Fruit fly (Drosophila melanogaster) whole organism, wandering third instar larva: ENCODE data around the gene CG13699.

Experiments
- Abd-B ChIP-seq: fragments of >200 bp; optimal IDR thresholded peaks from 2 replicates; lab custom pipeline; 2017; ENCODE audit warnings: missing biosample characterization, missing genetic modification characterization
- CG32264 ChIP-seq: fragments of 200-800 bp; sonication (Bioruptor generic); optimal IDR thresholded peaks from 2 replicates; lab custom pipeline; 2016; ENCODE audit warnings: missing biosample characterization, missing genetic modification characterization
- CG9705 ChIP-seq: fragments of 200-800 bp; sonication (Bioruptor generic); optimal IDR thresholded peaks from 2 replicates; lab custom pipeline; 2018; ENCODE audit warnings: missing biosample characterization, mild to moderate bottlenecking, missing genetic modification characterization
- CrebA ChIP-seq: fragments of 200-800 bp; sonication (Bioruptor generic); optimal IDR thresholded peaks from 2 replicates; lab custom pipeline; 2016; ENCODE audit warnings: missing biosample characterization, mild to moderate bottlenecking, missing genetic modification characterization, borderline replicate concordance
- Dfd ChIP-seq: fragments of >200 bp; optimal IDR thresholded peaks from 2 replicates; lab custom pipeline; 2017; ENCODE audit warnings: missing biosample characterization, missing genetic modification characterization
- Dif ChIP-seq: fragments of 200-275, 200-300 bp; sonication (Bioruptor generic); optimal IDR thresholded peaks from 2 replicates; lab custom pipeline; 2018; ENCODE audit warnings: missing biosample characterization, missing genetic modification characterization; ENCODE audit not compliant: partially characterized antibody
- GATAd ChIP-seq: sonication (Bioruptor generic); optimal IDR thresholded peaks from 2 replicates; lab custom pipeline; 2016; ENCODE audit warnings: missing biosample characterization, missing genetic modification characterization
- HLH106 ChIP-seq: fragments of 200-800 bp; optimal IDR thresholded peaks from 3 replicates; lab custom pipeline; 2019; ENCODE audit warnings: missing biosample characterization, mild to moderate bottlenecking, missing genetic modification characterization, moderate library complexity
- Hnf4 ChIP-seq: fragments of 200-800 bp; sonication (Bioruptor generic); optimal IDR thresholded peaks from 2 replicates; lab custom pipeline; 2016; ENCODE audit warnings: missing biosample characterization, mild to moderate bottlenecking, missing genetic modification characterization
- Hr78 ChIP-seq: fragments of >200 bp; optimal IDR thresholded peaks from 2 replicates; lab custom pipeline; 2017; ENCODE audit warnings: missing biosample characterization, missing genetic modification characterization
- Hr83 ChIP-seq: fragments of 200-300 bp; sonication (Bioruptor generic); optimal IDR thresholded peaks from 2 replicates; lab custom pipeline; 2016; ENCODE audit warnings: missing biosample characterization, mild to moderate bottlenecking, missing genetic modification characterization, moderate library complexity; ENCODE audit not compliant: poor library complexity, severe bottlenecking
- Jra ChIP-seq: sonication (Bioruptor generic); optimal IDR thresholded peaks from 2 replicates; lab custom pipeline; 2016; ENCODE audit warnings: missing biosample characterization, missing genetic modification characterization
- Mio ChIP-seq: sonication (Bioruptor generic); optimal IDR thresholded peaks from 2 replicates; lab custom pipeline; 2016; ENCODE audit warnings: missing biosample characterization, missing genetic modification characterization
- Myc ChIP-seq: fragments of >200 bp; optimal IDR thresholded peaks from 2 replicates; lab custom pipeline; 2017
- N ChIP-seq: fragments of >200 bp; optimal IDR thresholded peaks from 2 replicates; lab custom pipeline; 2018; ENCODE audit warnings: missing biosample characterization, missing external identifiers, missing genetic modification characterization
- OdsH ChIP-seq: fragments of 200-800 bp; sonication (Bioruptor generic); optimal IDR thresholded peaks from 2 replicates; lab custom pipeline; 2016; ENCODE audit warnings: missing biosample characterization, mild to moderate bottlenecking, missing genetic modification characterization
- Rel ChIP-seq, 2 experiments: fragments of 200-800 bp; sonication (Bioruptor generic) in 1 of 2; optimal IDR thresholded peaks; 2 replicates in 1 of 2; 3 replicates in 1 of 2; lab custom pipeline; 2016 to 2019; ENCODE audit warnings: mild to moderate bottlenecking in 2 of 2, missing biosample characterization in 2 of 2, missing genetic modification characterization in 2 of 2, moderate library complexity in 1 of 2
- Sp1 ChIP-seq: fragments of 200-800 bp; sonication (Bioruptor generic); optimal IDR thresholded peaks from 3 replicates; lab custom pipeline; 2019; ENCODE audit warnings: missing biosample characterization, mild to moderate bottlenecking, missing genetic modification characterization, moderate library complexity
- Vsx2 ChIP-seq: fragments of 200-300, 225-300 bp; sonication (Bioruptor generic); optimal IDR thresholded peaks from 2 replicates; lab custom pipeline; 2018; ENCODE audit warnings: missing biosample characterization, missing genetic modification characterization; ENCODE audit not compliant: partially characterized antibody
- br ChIP-seq: fragments of 200-800 bp; sonication (Bioruptor generic); optimal IDR thresholded peaks from 2 replicates; lab custom pipeline; 2016; ENCODE audit warnings: missing biosample characterization, missing genetic modification characterization
- brk ChIP-seq: fragments of 200-800 bp; sonication (Bioruptor generic); optimal IDR thresholded peaks from 2 replicates; lab custom pipeline; 2016; ENCODE audit warnings: missing biosample characterization, mild to moderate bottlenecking, missing genetic modification characterization
- dl ChIP-seq, 2 experiments: fragments of 175-275, 200-275 bp in 1 of 2; fragments of 200-275 bp in 1 of 2; sonication (Bioruptor generic); optimal IDR thresholded peaks; lab custom pipeline; 2018; ENCODE audit warnings: mild to moderate bottlenecking in 2 of 2, missing biosample characterization in 2 of 2, missing genetic modification characterization in 2 of 2, moderate library complexity in 2 of 2; ENCODE audit not compliant: partially characterized antibody in 2 of 2, insufficient read depth in 1 of 2
- dmrt93B ChIP-seq: fragments of 200-800 bp; sonication (Bioruptor generic); optimal IDR thresholded peaks from 2 replicates; lab custom pipeline; 2018; ENCODE audit warnings: missing biosample characterization, mild to moderate bottlenecking, missing genetic modification characterization
- dsf ChIP-seq: sonication (Bioruptor generic); optimal IDR thresholded peaks from 2 replicates; lab custom pipeline; 2016; ENCODE audit warnings: missing biosample characterization, missing genetic modification characterization, borderline replicate concordance
- ey ChIP-seq: fragments of 200-800 bp; sonication (Bioruptor generic); optimal IDR thresholded peaks from 2 replicates; lab custom pipeline; 2016; ENCODE audit warnings: missing biosample characterization, missing genetic modification characterization
- foxo ChIP-seq, 2 experiments: fragments of 200-800 bp; sonication (Bioruptor generic); optimal IDR thresholded peaks; 2 replicates in 1 of 2; 3 replicates in 1 of 2; lab custom pipeline; 2016 to 2017; ENCODE audit warnings: missing biosample characterization in 2 of 2, missing genetic modification characterization in 2 of 2
- fru ChIP-seq: fragments of 200-800 bp; sonication (Bioruptor generic); optimal IDR thresholded peaks from 3 replicates; lab custom pipeline; 2016; ENCODE audit warnings: missing biosample characterization, mild to moderate bottlenecking, missing genetic modification characterization
- h ChIP-seq: fragments of 200-800 bp; sonication (Bioruptor generic); optimal IDR thresholded peaks from 3 replicates; lab custom pipeline; 2016; ENCODE audit warnings: missing biosample characterization, mild to moderate bottlenecking, missing genetic modification characterization
- jim ChIP-seq: fragments of 175-275, 200-325 bp; sonication (Bioruptor generic); optimal IDR thresholded peaks from 2 replicates; lab custom pipeline; 2016; ENCODE audit warnings: missing biosample characterization, mild to moderate bottlenecking, missing genetic modification characterization
- lola ChIP-seq: fragments of >200 bp; optimal IDR thresholded peaks from 2 replicates; lab custom pipeline; 2017; ENCODE audit warnings: missing biosample characterization, missing genetic modification characterization
- pan ChIP-seq: fragments of >200 bp; optimal IDR thresholded peaks from 2 replicates; lab custom pipeline; 2017
- psq ChIP-seq: fragments of 200-800 bp; sonication (Bioruptor generic); optimal IDR thresholded peaks from 3 replicates; lab custom pipeline; 2017; ENCODE audit warnings: missing biosample characterization, mild to moderate bottlenecking, missing genetic modification characterization, moderate library complexity
- rgr ChIP-seq: fragments of 200-800 bp; sonication (Bioruptor generic); optimal IDR thresholded peaks from 3 replicates; lab custom pipeline; 2016; ENCODE audit warnings: missing biosample characterization, mild to moderate bottlenecking, missing genetic modification characterization
- sage ChIP-seq: fragments of 200-800 bp; sonication (Bioruptor generic); optimal IDR thresholded peaks from 2 replicates; lab custom pipeline; 2016; ENCODE audit warnings: missing biosample characterization, mild to moderate bottlenecking, missing genetic modification characterization
- sv ChIP-seq: fragments of 200-800 bp; sonication (Bioruptor generic); optimal IDR thresholded peaks from 3 replicates; lab custom pipeline; 2016; ENCODE audit warnings: missing biosample characterization, missing genetic modification characterization
- tai ChIP-seq: sonication (Bioruptor generic); optimal IDR thresholded peaks from 2 replicates; lab custom pipeline; 2016; ENCODE audit warnings: missing biosample characterization, missing genetic modification characterization
- usp ChIP-seq: fragments of >200 bp; optimal IDR thresholded peaks from 2 replicates; lab custom pipeline; 2017; ENCODE audit warnings: missing biosample characterization, missing genetic modification characterization
- woc ChIP-seq: sonication (Bioruptor generic); optimal IDR thresholded peaks from 2 replicates; lab custom pipeline; 2016; ENCODE audit warnings: missing biosample characterization, mild to moderate bottlenecking, missing genetic modification characterization

Gene CG13699

dm6 chr3L:18187472-18188089, 25.3 kb upstream of the CG13699 start:
- no peak for TF ChIP-seq pan (lab: Kevin White, UChicago)
- no peak for TF ChIP-seq sage (GFP tag; lab: Kevin White, UChicago)
- TF ChIP-seq br (GFP tag; lab: Kevin White, UChicago), result peak; percentile 4
- TF ChIP-seq psq (GFP tag; lab: Kevin White, UChicago), result peak; percentile 72
- no peak for TF ChIP-seq Mio

dm6 chr3L:18186779-18187178, 24.5 kb upstream of the CG13699 start:
- no peak for TF ChIP-seq Hr78 (GFP tag; lab: Kevin White, UChicago)
- no peak for TF ChIP-seq OdsH
- no peak for TF ChIP-seq psq (GFP tag; lab: Kevin White, UChicago)
- peak in 1 of 2 experiments; percentile 33 for TF ChIP-seq dl (GFP tag; optimal IDR thresholded peaks at IDR 0.05; lab: Kevin White, UChicago; ENCODE audit: insufficient read depth in 1 of 2, partially characterized antibody in 2 of 2)
- TF ChIP-seq Vsx2, result peak; percentile 83
- TF ChIP-seq Dif (GFP tag; lab: Kevin White, UChicago), result peak; percentile 75
- TF ChIP-seq sv (GFP tag; lab: Kevin White, UChicago), result no peak
- TF ChIP-seq tai (GFP tag; lab: Kevin White, UChicago), result no peak
- TF ChIP-seq dsf (GFP tag; lab: Kevin White, UChicago), result no peak
- TF ChIP-seq Hr83 (GFP tag; lab: Kevin White, UChicago), result no peak
- TF ChIP-seq usp (GFP tag; lab: Kevin White, UChicago), result no peak
- no peak for TF ChIP-seq HLH106 (tag; lab: Kevin White, UChicago)

- TF ChIP-seq dl (GFP tag; optimal IDR thresholded peaks at IDR 0.05; lab: Kevin White, UChicago; ENCODE audit: insufficient read depth in 1 of 2, partially characterized antibody in 2 of 2), result peak in 1 of 2 experiments; percentile 5
- no peak for TF ChIP-seq sv (GFP tag; lab: Kevin White, UChicago)
Observed at dm6 chr3L:18186313-18186625, 23.9 kb upstream of the CG13699 start.

- TF ChIP-seq Hnf4 (peak; percentile 86), CG32264 (GFP tag; lab: Kevin White, UChicago) (peak; percentile 92), br (GFP tag; lab: Kevin White, UChicago) (peak; percentile 92), CG9705 (GFP tag; lab: Kevin White, UChicago) (peak; percentile 94), CrebA (GFP tag; lab: Kevin White, UChicago) (peak; percentile 70), Abd-B (no peak), Dif (GFP tag; lab: Kevin White, UChicago) (peak; percentile 88), h (GFP tag; lab: Kevin White, UChicago) (peak; percentile 96), pan (lab: Kevin White, UChicago) (peak; percentile 88), GATAd (peak; percentile 8), Myc (lab: Kevin White, UChicago) (no peak), Jra (GFP tag; lab: Kevin White, UChicago) (peak; percentile 79), dmrt93B (GFP tag; lab: Kevin White, UChicago) (peak; percentile 97), dsf (GFP tag; lab: Kevin White, UChicago) (peak; percentile 56), psq (GFP tag; lab: Kevin White, UChicago) (peak; percentile 98), dl (GFP tag; optimal IDR thresholded peaks at IDR 0.05; lab: Kevin White, UChicago; ENCODE audit: insufficient read depth in 1 of 2, partially characterized antibody in 2 of 2) (peak; percentile 55 to 56), Mio (peak; percentile 44), ey (GFP tag; lab: Kevin White, UChicago) (peak; percentile 97), woc (GFP tag; lab: Kevin White, UChicago) (peak; percentile 99), Sp1 (GFP tag; lab: Kevin White, UChicago) (peak; percentile 94), jim (GFP tag; lab: Kevin White, UChicago) (no peak), lola (GFP tag; lab: Kevin White, UChicago) (no peak), OdsH (peak; percentile 95), sage (GFP tag; lab: Kevin White, UChicago) (peak; percentile 63), Dfd (peak; percentile 62), foxo (GFP tag; optimal IDR thresholded peaks at IDR 0.05; lab: Kevin White, UChicago) (peak; percentile 41 to 95), Vsx2 (peak; percentile 72), brk (GFP tag; lab: Kevin White, UChicago) (peak; percentile 87), tai (GFP tag; lab: Kevin White, UChicago) (peak; percentile 90), fru (GFP tag; lab: Kevin White, UChicago) (peak; percentile 97), rgr (GFP tag; lab: Kevin White, UChicago) (peak; percentile 93), Hr83 (GFP tag; lab: Kevin White, UChicago) (peak; percentile 10), usp (GFP tag; lab: Kevin White, UChicago) (no peak), HLH106 (tag; lab: Kevin White, UChicago) (peak; percentile 96), sv (GFP tag; lab: Kevin White, UChicago) (peak; percentile 90), Rel (GFP tag; optimal IDR thresholded peaks at IDR 0.05; lab: Kevin White, UChicago) (peak; percentile 82), Rel (tag; optimal IDR thresholded peaks at IDR 0.05; lab: Kevin White, UChicago) (peak; percentile 72), Hr78 (GFP tag; lab: Kevin White, UChicago) (no peak), N (no peak)
Observed at dm6 chr3L:18185542-18186312, 23.4 kb upstream of the CG13699 start, which contains the start of gene hid. hid (minus strand) TSS chr3L:18185641.
